Fruit fly (Drosophila melanogaster) whole organism, prepupa: Measurements from ENCODE around the gene CG32428.

Source experiments
- Blimp-1 ChIP-seq: fragments of 200-800 bp; sonication (Bioruptor generic); optimal IDR thresholded peaks from 3 replicates; lab custom pipeline; 2017; ENCODE audit warnings: missing biosample characterization, missing genetic modification characterization, mild to moderate bottlenecking, moderate library complexity, missing genetic modification reagents
- CG10631 ChIP-seq: fragments of 200-800 bp; sonication (Bioruptor generic); optimal IDR thresholded peaks from 2 replicates; lab custom pipeline; 2016; ENCODE audit warnings: missing biosample characterization, missing genetic modification characterization
- CG11294 ChIP-seq: fragments of 200-800 bp; sonication (Bioruptor generic); IDR thresholded peaks from 2 replicates; pipeline ENCODE4 v1.3.6; 2022; ENCODE audit warnings: missing biosample characterization, missing genetic modification characterization
- CG4318 ChIP-seq: fragments of 200-800 bp; sonication (Bioruptor generic); optimal IDR thresholded peaks from 3 replicates; lab custom pipeline; 2017; ENCODE audit warnings: missing biosample characterization, mild to moderate bottlenecking, missing genetic modification characterization
- CG6854 ChIP-seq: fragments of 200-800 bp; sonication (Bioruptor generic); optimal IDR thresholded peaks from 2 replicates; lab custom pipeline; 2017; ENCODE audit warnings: missing biosample characterization, mild to moderate bottlenecking, missing genetic modification characterization
- CG8119 ChIP-seq: fragments of 200-800 bp; sonication (Bioruptor generic); IDR thresholded peaks from 3 replicates; pipeline ENCODE4 v1.3.6; 2022; ENCODE audit warnings: missing biosample characterization, missing genetic modification characterization
- CG8319 ChIP-seq: fragments of 200-800 bp; sonication (Bioruptor generic); optimal IDR thresholded peaks from 3 replicates; lab custom pipeline; 2016; ENCODE audit warnings: missing biosample characterization, missing genetic modification characterization
- Gug ChIP-seq: fragments of 200-800 bp; sonication (Bioruptor generic); IDR thresholded peaks from 2 replicates; pipeline ENCODE4 v1.3.6; 2022; ENCODE audit warnings: missing biosample characterization, missing genetic modification characterization
- Hr38 ChIP-seq: sonication (Bioruptor generic); optimal IDR thresholded peaks from 2 replicates; lab custom pipeline; 2016; ENCODE audit warnings: missing biosample characterization, missing genetic modification characterization
- Lpt ChIP-seq: fragments of 200-800 bp; sonication (Bioruptor generic); optimal IDR thresholded peaks from 3 replicates; lab custom pipeline; 2016; ENCODE audit warnings: missing biosample characterization, missing genetic modification characterization
- Sox14 ChIP-seq: fragments of 200-800 bp; sonication (Bioruptor generic); optimal IDR thresholded peaks from 3 replicates; lab custom pipeline; 2016; ENCODE audit warnings: missing biosample characterization, missing genetic modification characterization
- dac ChIP-seq: fragments of 200-800 bp; sonication (Bioruptor generic); optimal IDR thresholded peaks from 2 replicates; lab custom pipeline; 2017; ENCODE audit warnings: missing biosample characterization, mild to moderate bottlenecking, missing genetic modification characterization
- fd85E ChIP-seq: fragments of 200-800 bp; sonication (Bioruptor generic); optimal IDR thresholded peaks from 3 replicates; lab custom pipeline; 2016; ENCODE audit warnings: missing biosample characterization, missing genetic modification characterization
- net ChIP-seq: fragments of 200-800 bp; sonication (Bioruptor generic); optimal IDR thresholded peaks from 3 replicates; lab custom pipeline; 2016; ENCODE audit warnings: missing biosample characterization, missing genetic modification characterization

DNA sequence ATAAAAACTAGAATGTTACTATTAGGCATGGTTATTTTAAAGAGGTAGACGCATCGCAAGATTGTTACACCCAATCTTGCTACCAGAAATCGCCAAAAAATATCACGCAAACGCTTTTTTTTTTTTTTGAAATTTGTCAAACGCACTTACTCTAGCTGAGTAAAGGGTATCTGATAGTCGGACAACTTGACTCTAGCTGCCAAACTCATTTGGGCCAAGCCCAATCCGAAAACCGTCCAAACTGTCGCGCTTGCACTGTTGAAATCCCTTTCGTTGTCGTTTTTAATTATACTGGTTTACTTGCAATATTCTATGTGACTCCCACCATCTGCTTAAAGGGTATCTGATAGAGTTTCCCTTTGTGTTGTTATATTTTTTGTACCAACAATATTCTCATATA, 29.7 kb upstream of the CG32428 start:
- TF ChIP-seq CG4318 (GFP tag; lab: Kevin White, UChicago) (no peak), Blimp-1 (GFP tag; lab: Kevin White, UChicago) (no peak), dac (GFP tag; lab: Kevin White, UChicago) (no peak), CG6854 (no peak), CG8119 (no peak), Sox14 (no peak), CG8319 (GFP tag; lab: Kevin White, UChicago) (no peak), Hr38 (GFP tag; lab: Kevin White, UChicago) (no peak), Lpt (GFP tag; lab: Kevin White, UChicago) (no peak), Gug (GFP tag; lab: Robert Waterston, UW) (no peak), CG10631 (GFP tag; lab: Kevin White, UChicago) (no peak), CG11294 (GFP tag; lab: Robert Waterston, UW) (no peak), net (GFP tag; lab: Kevin White, UChicago) (no peak), fd85E (GFP tag; lab: Kevin White, UChicago) (no peak)
